Worm (Caenorhabditis elegans): ENCODE results near the gene lin-56.

DNA sequence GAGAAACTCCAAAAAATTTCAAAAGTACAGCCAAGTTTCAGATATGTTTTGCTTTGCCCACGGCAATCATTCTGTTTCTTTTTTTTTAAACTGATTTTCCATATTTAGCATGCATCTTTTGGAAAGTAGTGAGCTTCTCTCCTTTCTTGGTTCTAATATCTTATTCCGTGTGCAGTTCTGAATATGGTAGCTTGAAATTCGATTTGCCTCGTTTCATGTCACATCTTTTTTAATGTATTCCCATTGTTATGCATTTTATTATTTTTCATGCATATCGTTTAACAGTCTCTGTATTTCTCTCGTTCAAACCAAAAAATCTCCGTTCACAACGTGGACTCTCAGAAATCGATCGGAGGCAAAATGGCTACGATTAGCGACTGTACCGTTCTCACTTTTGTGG is 44.7 kb downstream of the lin-56 start, which contains the start of gene ZK666.14:
- TF ChIP-seq him-1 (tag; optimal IDR thresholded peaks at IDR 0.05): no peak
- no peak for TF ChIP-seq W03F9.2 (tag; optimal IDR thresholded peaks at IDR 0.05)
- TF ChIP-seq dao-5 (tag; optimal IDR thresholded peaks at IDR 0.05): no peak
